Fruit fly (Drosophila melanogaster): ENCODE results near the gene Larp4B.
A peak's percentile ranks its signal among the peaks of the same experiment; 100 is the strongest.

Gene Larp4B

dm6 chr3L:3276930-3277329 is 52.3 kb downstream of the Larp4B start (continued):
- TF ChIP-seq CG1602 (GFP tag; optimal IDR thresholded peaks at IDR 0.05), result no peak
- no peak for TF ChIP-seq Atf3 (GFP tag; optimal IDR thresholded peaks at IDR 0.05)
- TF ChIP-seq sug (tag; optimal IDR thresholded peaks at IDR 0.05), result no peak
- no peak for TF ChIP-seq tll (GFP tag; optimal IDR thresholded peaks at IDR 0.05)
- no peak for TF ChIP-seq CG13123 (GFP tag; optimal IDR thresholded peaks at IDR 0.05)
- no peak for TF ChIP-seq CG17359 (tag; optimal IDR thresholded peaks at IDR 0.05)
- TF ChIP-seq CG11696 (GFP tag; IDR thresholded peaks at IDR 0.05), result no peak
- 0 out of 2 replicates have a peak, but pooled peaks have one; percentile 8 for TF ChIP-seq E2f2 (GFP tag; IDR thresholded peaks at IDR 0.05)
- TF ChIP-seq Bgb (GFP tag; IDR thresholded peaks at IDR 0.05; ENCODE audit: partially characterized antibody), result peak; percentile 23; the same call in 1 of the 2 replicates
- TF ChIP-seq CG6683 (GFP tag; optimal IDR thresholded peaks at IDR 0.05), result no peak
- TF ChIP-seq CG14667 (GFP tag; IDR thresholded peaks at IDR 0.05), result no peak
- no peak for TF ChIP-seq MBD-R2 (GFP tag; IDR thresholded peaks at IDR 0.05)
- no peak for TF ChIP-seq pzg (GFP tag; optimal IDR thresholded peaks at IDR 0.05)
- TF ChIP-seq bcd (GFP tag; optimal IDR thresholded peaks at IDR 0.05), result no peak
- peak; percentile 62; the same call in 1 of the 2 replicates for TF ChIP-seq CG13287 (GFP tag; IDR thresholded peaks at IDR 0.05; ENCODE audit: partially characterized antibody)
- TF ChIP-seq CG15269 (tag; optimal IDR thresholded peaks at IDR 0.05), result no peak
- no peak for TF ChIP-seq B-H2 (GFP tag; optimal IDR thresholded peaks at IDR 0.05)
- TF ChIP-seq CG7963 (GFP tag; IDR thresholded peaks at IDR 0.05; ENCODE audit: partially characterized antibody), result no peak
- no peak for TF ChIP-seq gsb-n (tag; optimal IDR thresholded peaks at IDR 0.05)
- TF ChIP-seq repo (GFP tag; optimal IDR thresholded peaks at IDR 0.05), result no peak
- TF ChIP-seq CG13775 (GFP tag; optimal IDR thresholded peaks at IDR 0.05), result no peak
- no peak for TF ChIP-seq CG11504 (tag; optimal IDR thresholded peaks at IDR 0.05)
- no peak for TF ChIP-seq CG13296 (GFP tag; optimal IDR thresholded peaks at IDR 0.05)
- TF ChIP-seq CG17361 (GFP tag; IDR thresholded peaks at IDR 0.05), result no peak
- no peak for TF ChIP-seq nau (GFP tag; optimal IDR thresholded peaks at IDR 0.05)
- TF ChIP-seq Sox100B (GFP tag; optimal IDR thresholded peaks at IDR 0.05), result no peak
- TF ChIP-seq br (optimal IDR thresholded peaks at IDR 0.05), result no peak
- TF ChIP-seq tap (tag; optimal IDR thresholded peaks at IDR 0.05), result no peak
- TF ChIP-seq CG11085 (GFP tag; IDR thresholded peaks at IDR 0.05), result no peak
- TF ChIP-seq aop (GFP tag; IDR thresholded peaks at IDR 0.05), result no peak
- no peak for TF ChIP-seq CG10979 (tag; optimal IDR thresholded peaks at IDR 0.05)
- TF ChIP-seq CG13894 (tag; optimal IDR thresholded peaks at IDR 0.05), result no peak
- peak; percentile 95 for TF ChIP-seq CG11247 (GFP tag; IDR thresholded peaks at IDR 0.05)
- no peak for TF ChIP-seq dimm (GFP tag; IDR thresholded peaks at IDR 0.05)
- TF ChIP-seq prd (optimal IDR thresholded peaks at IDR 0.05), result no peak
- TF ChIP-seq prd (GFP tag; IDR thresholded peaks at IDR 0.05), result no peak

- TF ChIP-seq Ravus (GFP tag; IDR thresholded peaks at IDR 0.05) (no peak), jumu (GFP tag; optimal IDR thresholded peaks at IDR 0.05) (no peak), CG17912 (GFP tag; optimal IDR thresholded peaks at IDR 0.05) (no peak), CG11723 (GFP tag; optimal IDR thresholded peaks at IDR 0.05) (no peak), Oli (tag; optimal IDR thresholded peaks at IDR 0.05) (no peak), Doc3 (GFP tag; IDR thresholded peaks at IDR 0.05; ENCODE audit: partially characterized antibody) (0 out of 3 replicates have a peak, but pooled peaks have one; percentile 15), gem (tag; optimal IDR thresholded peaks at IDR 0.05) (no peak), CG14441 (GFP tag; IDR thresholded peaks at IDR 0.05) (no peak), luna (GFP tag; optimal IDR thresholded peaks at IDR 0.05) (no peak), oc (tag; optimal IDR thresholded peaks at IDR 0.05) (no peak), salm (tag; optimal IDR thresholded peaks at IDR 0.05) (no peak), sd (tag; optimal IDR thresholded peaks at IDR 0.05) (no peak), B-H2 (GFP tag; optimal IDR thresholded peaks at IDR 0.05) (no peak), Blimp-1 (GFP tag; optimal IDR thresholded peaks at IDR 0.05) (peak; percentile 11), CG7745 (tag; optimal IDR thresholded peaks at IDR 0.05) (no peak), kni (GFP tag; optimal IDR thresholded peaks at IDR 0.05) (peak; percentile 37), CG5953 (GFP tag; IDR thresholded peaks at IDR 0.05) (no peak), chm (GFP tag; IDR thresholded peaks at IDR 0.05) (no peak)
Measured at dm6 chr3L:3279930-3280329, 55.3 kb downstream of the Larp4B start, which contains the start of gene CG12017. TSS of gene CG12017 (plus strand) at chr3L:3280239.

All from whole organism, embryonic.